Worm (Caenorhabditis elegans) whole organism, young adult: Measurements from ENCODE around the gene T25B9.5.

ENCODE experiments used
- efl-1 ChIP-seq: fragments of 150-350 bp; optimal IDR thresholded peaks from 2 replicates; lab custom pipeline; 2014; ENCODE audit warnings: missing biosample characterization, missing genetic modification reagents, missing genetic modification characterization
- egl-44 ChIP-seq: fragments of 200-800 bp; sonication (Bioruptor generic); IDR thresholded peaks from 2 replicates; pipeline ENCODE4 v1.3.6; 2022; ENCODE audit warnings: missing genetic modification reagents, missing genetic modification characterization, missing compliant biosample characterization
- mel-28 ChIP-seq: sonication (generic microtip); optimal IDR thresholded peaks from 2 replicates; lab custom pipeline; 2016; ENCODE audit warnings: borderline replicate concordance, mild to moderate bottlenecking, missing genetic modification characterization, missing compliant biosample characterization
- mes-4 ChIP-seq: sonication (generic microtip); optimal IDR thresholded peaks from 2 replicates; lab custom pipeline; 2016; ENCODE audit warnings: missing genotype, missing genetic modification characterization, missing compliant biosample characterization
- ztf-3 ChIP-seq: fragments of 200-800 bp; sonication (Bioruptor generic); optimal IDR thresholded peaks from 2 replicates; lab custom pipeline; 2018; ENCODE audit warnings: mild to moderate bottlenecking, missing genetic modification characterization, missing compliant biosample characterization

DNA sequence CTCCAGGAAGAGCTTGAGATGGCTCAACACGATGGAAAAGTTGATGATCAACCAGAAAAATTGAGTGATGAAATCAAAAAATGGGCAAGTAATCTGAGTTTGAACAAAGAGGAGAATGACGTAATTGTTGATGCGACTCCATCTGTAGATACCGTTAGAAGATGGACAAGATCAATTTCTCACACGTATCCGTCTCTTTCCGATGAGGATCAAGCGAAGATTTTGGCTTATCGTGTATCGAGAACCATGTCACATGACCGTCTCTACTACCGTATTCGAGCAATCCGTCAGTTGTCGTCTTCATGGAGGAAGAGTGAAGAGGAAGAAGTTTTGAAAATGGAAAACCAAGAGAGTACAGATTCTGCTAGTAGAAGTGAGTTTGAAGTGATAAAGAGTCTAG lies 36.5 kb downstream of the T25B9.5 start:
- no peak for TF ChIP-seq ztf-3 (GFP tag; lab: Kevin White, UChicago)
- no peak for TF ChIP-seq mel-28 (tag; lab: Kevin White, UChicago)
- no peak for TF ChIP-seq egl-44 (GFP tag; lab: Robert Waterston, UW)
- no peak for TF ChIP-seq mes-4
- TF ChIP-seq efl-1 (GFP tag; lab: Kevin White, UChicago), result no peak
